Fruit fly (Drosophila melanogaster) whole organism, prepupa: ENCODE data around the gene CG6709.

ENCODE experiments used
- CG10631 ChIP-seq: fragments of 200-800 bp; sonication (Bioruptor generic); optimal IDR thresholded peaks from 2 replicates; lab custom pipeline; 2016; ENCODE audit warnings: missing biosample characterization, missing genetic modification characterization
- CG10669 ChIP-seq: fragments of 200-800 bp; sonication (Bioruptor generic); optimal IDR thresholded peaks from 3 replicates; lab custom pipeline; 2018; ENCODE audit warnings: missing biosample characterization, mild to moderate bottlenecking, missing genetic modification characterization, moderate library complexity
- CG11294 ChIP-seq: fragments of 200-800 bp; sonication (Bioruptor generic); IDR thresholded peaks from 2 replicates; pipeline ENCODE4 v1.3.6; 2022; ENCODE audit warnings: missing biosample characterization, missing genetic modification characterization
- CG11762 ChIP-seq: fragments of 200-800 bp; sonication (Bioruptor generic); optimal IDR thresholded peaks from 3 replicates; lab custom pipeline; 2016; ENCODE audit warnings: missing biosample characterization, missing genetic modification characterization; ENCODE audit not compliant: insufficient read depth
- CG11902 ChIP-seq: fragments of 200-800 bp; sonication (Bioruptor generic); optimal IDR thresholded peaks from 3 replicates; lab custom pipeline; 2016; ENCODE audit warnings: missing biosample characterization, missing genetic modification characterization
- CG15336 ChIP-seq: fragments of 200-800 bp; sonication (Bioruptor generic); IDR thresholded peaks from 2 replicates; pipeline ENCODE4 v1.3.6; 2022; ENCODE audit warnings: missing biosample characterization, missing genetic modification characterization
- CG16779 ChIP-seq: fragments of 200-800 bp; sonication (Bioruptor generic); optimal IDR thresholded peaks from 3 replicates; lab custom pipeline; 2017; ENCODE audit warnings: missing biosample characterization, mild to moderate bottlenecking, missing genetic modification characterization
- CG3032 ChIP-seq: fragments of 200-800 bp; optimal IDR thresholded peaks from 2 replicates; lab custom pipeline; 2019; ENCODE audit warnings: missing biosample characterization, mild to moderate bottlenecking, missing genetic modification characterization, moderate library complexity
- CG31627 ChIP-seq: fragments of 200-800 bp; sonication (Bioruptor generic); optimal IDR thresholded peaks from 3 replicates; lab custom pipeline; 2016; ENCODE audit warnings: missing biosample characterization, missing genetic modification characterization
- CG32006 ChIP-seq: fragments of 200-800 bp; sonication (Bioruptor generic); optimal IDR thresholded peaks from 3 replicates; lab custom pipeline; 2017; ENCODE audit warnings: missing biosample characterization, mild to moderate bottlenecking, missing genetic modification characterization
- CG34406 ChIP-seq: fragments of 200-800 bp; sonication (Bioruptor generic); optimal IDR thresholded peaks from 3 replicates; lab custom pipeline; 2016; ENCODE audit warnings: missing biosample characterization, missing genetic modification characterization
- CG3919 ChIP-seq: fragments of 200-800 bp; sonication (Bioruptor generic); optimal IDR thresholded peaks from 3 replicates; lab custom pipeline; 2016; ENCODE audit warnings: missing biosample characterization, missing genetic modification characterization
- CG4318 ChIP-seq: fragments of 200-800 bp; sonication (Bioruptor generic); optimal IDR thresholded peaks from 3 replicates; lab custom pipeline; 2017; ENCODE audit warnings: missing biosample characterization, mild to moderate bottlenecking, missing genetic modification characterization
- CG6163 ChIP-seq: fragments of 200-800 bp; sonication (Bioruptor generic); IDR thresholded peaks from 3 replicates; pipeline ENCODE4 v1.3.6; 2022; ENCODE audit warnings: missing biosample characterization, missing genetic modification characterization
- CG6276 ChIP-seq: fragments of 200-800 bp; sonication (Bioruptor generic); optimal IDR thresholded peaks from 2 replicates; lab custom pipeline; 2017; ENCODE audit warnings: missing biosample characterization, mild to moderate bottlenecking, missing genetic modification characterization
- CG7368 ChIP-seq: fragments of 200-800 bp; sonication (Bioruptor generic); optimal IDR thresholded peaks from 3 replicates; lab custom pipeline; 2016; ENCODE audit warnings: missing biosample characterization, missing genetic modification characterization
- CG8119 ChIP-seq: fragments of 200-800 bp; sonication (Bioruptor generic); IDR thresholded peaks from 3 replicates; pipeline ENCODE4 v1.3.6; 2022; ENCODE audit warnings: missing biosample characterization, missing genetic modification characterization
- CG8319 ChIP-seq: fragments of 200-800 bp; sonication (Bioruptor generic); optimal IDR thresholded peaks from 3 replicates; lab custom pipeline; 2016; ENCODE audit warnings: missing biosample characterization, missing genetic modification characterization
- CG9139 ChIP-seq: fragments of 200-800 bp; sonication (Bioruptor generic); optimal IDR thresholded peaks from 3 replicates; lab custom pipeline; 2017; ENCODE audit warnings: missing biosample characterization, mild to moderate bottlenecking, missing genetic modification characterization
- Eip75B ChIP-seq: fragments of 200-800 bp; sonication (Bioruptor generic); optimal IDR thresholded peaks from 3 replicates; lab custom pipeline; 2016; ENCODE audit warnings: missing biosample characterization, missing genetic modification characterization
- Eip93F ChIP-seq: fragments of 200-800 bp; sonication (Bioruptor generic); optimal IDR thresholded peaks from 2 replicates; lab custom pipeline; 2016; ENCODE audit warnings: missing biosample characterization, mild to moderate bottlenecking, missing genetic modification characterization
- Ets21C ChIP-seq: fragments of 200-800 bp; sonication (Bioruptor generic); optimal IDR thresholded peaks from 3 replicates; lab custom pipeline; 2016; ENCODE audit warnings: missing biosample characterization, missing genetic modification characterization
- Ets96B ChIP-seq: fragments of 200-800 bp; optimal IDR thresholded peaks from 2 replicates; lab custom pipeline; 2019; ENCODE audit warnings: missing biosample characterization, mild to moderate bottlenecking, missing genetic modification characterization, moderate library complexity
- Gug ChIP-seq: fragments of 200-800 bp; sonication (Bioruptor generic); IDR thresholded peaks from 2 replicates; pipeline ENCODE4 v1.3.6; 2022; ENCODE audit warnings: missing biosample characterization, missing genetic modification characterization
- Hr39 ChIP-seq: fragments of 200-800 bp; sonication (Bioruptor generic); optimal IDR thresholded peaks from 2 replicates; lab custom pipeline; 2016; ENCODE audit warnings: missing biosample characterization, missing genetic modification characterization
- Hr4 ChIP-seq: fragments of 200-800 bp; sonication (Bioruptor generic); optimal IDR thresholded peaks from 3 replicates; lab custom pipeline; 2016; ENCODE audit warnings: missing biosample characterization, missing genetic modification characterization
- Lpt ChIP-seq: fragments of 200-800 bp; sonication (Bioruptor generic); optimal IDR thresholded peaks from 3 replicates; lab custom pipeline; 2016; ENCODE audit warnings: missing biosample characterization, missing genetic modification characterization
- Met ChIP-seq: fragments of 200-800 bp; sonication (Bioruptor generic); optimal IDR thresholded peaks from 3 replicates; lab custom pipeline; 2016; ENCODE audit warnings: missing biosample characterization, missing genetic modification characterization
- OdsH ChIP-seq: fragments of 200-800 bp; sonication (Bioruptor generic); optimal IDR thresholded peaks from 3 replicates; lab custom pipeline; 2016; ENCODE audit warnings: missing biosample characterization, missing genetic modification characterization
- Sox102F ChIP-seq: fragments of 200-800 bp; sonication (Bioruptor generic); optimal IDR thresholded peaks from 2 replicates; lab custom pipeline; 2016; ENCODE audit warnings: missing biosample characterization, mild to moderate bottlenecking, missing genetic modification characterization
- Sox14 ChIP-seq: fragments of 200-800 bp; sonication (Bioruptor generic); optimal IDR thresholded peaks from 3 replicates; lab custom pipeline; 2016; ENCODE audit warnings: missing biosample characterization, missing genetic modification characterization
- Sox15 ChIP-seq: fragments of 200-800 bp; sonication (Bioruptor generic); optimal IDR thresholded peaks from 3 replicates; lab custom pipeline; 2016; ENCODE audit warnings: missing biosample characterization, missing genetic modification characterization
- achi ChIP-seq: fragments of 200-800 bp; sonication (Bioruptor generic); optimal IDR thresholded peaks from 3 replicates; lab custom pipeline; 2016; ENCODE audit warnings: missing biosample characterization, missing genetic modification characterization
- acj6 ChIP-seq: fragments of 200-800 bp; sonication (Bioruptor generic); optimal IDR thresholded peaks from 3 replicates; lab custom pipeline; 2016; ENCODE audit warnings: missing biosample characterization, missing genetic modification characterization
- cyc ChIP-seq: fragments of 200-800 bp; sonication (Bioruptor generic); optimal IDR thresholded peaks from 3 replicates; lab custom pipeline; 2016; ENCODE audit warnings: missing biosample characterization, missing genetic modification characterization
- dac ChIP-seq: fragments of 200-800 bp; sonication (Bioruptor generic); optimal IDR thresholded peaks from 2 replicates; lab custom pipeline; 2017; ENCODE audit warnings: missing biosample characterization, mild to moderate bottlenecking, missing genetic modification characterization
- dsx ChIP-seq: fragments of 200-800 bp; optimal IDR thresholded peaks from 3 replicates; lab custom pipeline; 2019; ENCODE audit warnings: missing biosample characterization, mild to moderate bottlenecking, missing genetic modification characterization, moderate library complexity; ENCODE audit not compliant: poor library complexity, severe bottlenecking
- eg ChIP-seq: fragments of 200-800 bp; sonication (Bioruptor generic); IDR thresholded peaks from 3 replicates; pipeline ENCODE4 v1.3.6; 2022; ENCODE audit warnings: missing biosample characterization, missing genetic modification characterization
- esn ChIP-seq: fragments of 200-800 bp; sonication (Bioruptor generic); optimal IDR thresholded peaks from 2 replicates; lab custom pipeline; 2016; ENCODE audit warnings: missing biosample characterization, mild to moderate bottlenecking, missing genetic modification characterization, moderate library complexity
- fd59A ChIP-seq: fragments of 200-800 bp; sonication (Bioruptor generic); optimal IDR thresholded peaks from 2 replicates; lab custom pipeline; 2017; ENCODE audit warnings: missing biosample characterization, mild to moderate bottlenecking, missing genetic modification characterization, missing genetic modification reagents
- fd85E ChIP-seq: fragments of 200-800 bp; sonication (Bioruptor generic); optimal IDR thresholded peaks from 3 replicates; lab custom pipeline; 2016; ENCODE audit warnings: missing biosample characterization, missing genetic modification characterization
- fkh ChIP-seq: fragments of 200-800 bp; sonication (Bioruptor generic); optimal IDR thresholded peaks from 3 replicates; lab custom pipeline; 2017; ENCODE audit warnings: missing biosample characterization, mild to moderate bottlenecking, missing genetic modification characterization, moderate library complexity
- lz ChIP-seq: fragments of 200-800 bp; sonication (Bioruptor generic); optimal IDR thresholded peaks from 3 replicates; lab custom pipeline; 2016; ENCODE audit warnings: missing biosample characterization, missing genetic modification characterization
- net ChIP-seq: fragments of 200-800 bp; sonication (Bioruptor generic); optimal IDR thresholded peaks from 3 replicates; lab custom pipeline; 2016; ENCODE audit warnings: missing biosample characterization, missing genetic modification characterization
- pdm3 ChIP-seq: fragments of 200-800 bp; sonication (Bioruptor generic); optimal IDR thresholded peaks from 3 replicates; lab custom pipeline; 2016; ENCODE audit warnings: missing biosample characterization, missing genetic modification characterization
- salr ChIP-seq, 2 experiments: fragments of 200-800 bp; sonication (Bioruptor generic); optimal IDR thresholded peaks; 3 replicates each; lab custom pipeline; 2016 to 2018; ENCODE audit warnings: missing biosample characterization in 2 of 2, missing genetic modification characterization in 2 of 2, mild to moderate bottlenecking in 1 of 2
- spab ChIP-seq: fragments of 200-800 bp; sonication (Bioruptor generic); optimal IDR thresholded peaks from 2 replicates; lab custom pipeline; 2017; ENCODE audit warnings: missing biosample characterization, mild to moderate bottlenecking, missing genetic modification characterization, missing genetic modification reagents
- ss ChIP-seq, 2 experiments: fragments of 200-800 bp; sonication (Bioruptor generic); optimal IDR thresholded peaks; 2 replicates in 1 of 2; 3 replicates in 1 of 2; lab custom pipeline; 2017 to 2018; ENCODE audit warnings: mild to moderate bottlenecking in 2 of 2, missing biosample characterization in 2 of 2, missing genetic modification characterization in 2 of 2, moderate library complexity in 1 of 2
- svp ChIP-seq: fragments of 200-800 bp; sonication (Bioruptor generic); peaks from one replicate; lab custom pipeline; 2016; ENCODE audit warnings: missing biosample characterization, missing genetic modification characterization
- topi ChIP-seq: fragments of 200-800 bp; sonication (Bioruptor generic); optimal IDR thresholded peaks from 3 replicates; lab custom pipeline; 2016; ENCODE audit warnings: missing biosample characterization, missing genetic modification characterization
- vri ChIP-seq: fragments of 200-800 bp; sonication (Bioruptor generic); optimal IDR thresholded peaks from 3 replicates; lab custom pipeline; 2016; ENCODE audit warnings: missing biosample characterization, mild to moderate bottlenecking, missing genetic modification characterization

Gene CG6709

DNA sequence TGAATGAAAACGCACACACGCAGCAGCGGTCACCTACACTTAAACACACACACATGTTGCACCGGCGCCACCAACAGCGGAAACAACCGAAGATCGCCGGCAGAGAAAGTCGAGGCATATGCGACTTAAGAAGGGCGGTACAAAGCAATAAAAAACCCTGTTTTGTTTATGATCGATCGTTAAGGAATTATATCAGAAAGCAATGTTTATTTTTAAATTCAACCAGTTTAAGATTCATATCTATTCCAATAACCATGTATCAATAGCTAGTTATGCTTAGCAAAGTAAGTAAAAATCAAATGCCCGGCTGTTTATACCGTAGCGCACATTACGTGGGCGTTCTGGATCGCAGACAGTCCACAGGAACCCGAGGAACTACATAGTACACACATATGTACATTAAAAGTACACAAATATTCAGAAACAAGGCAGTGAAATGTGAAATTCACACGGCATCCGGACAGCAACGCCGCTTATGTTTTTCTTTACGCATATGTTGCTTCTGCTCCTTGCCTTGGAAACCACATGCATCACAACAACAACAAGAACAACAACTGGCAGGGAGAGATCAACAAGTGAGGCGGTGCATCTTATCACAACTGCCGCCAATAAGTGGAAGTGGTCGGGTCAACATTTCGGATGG, 38.6 kb downstream of the CG6709 start:
- TF ChIP-seq CG7368 (GFP tag; lab: Kevin White, UChicago) (peak; percentile 97), CG9139 (GFP tag; lab: Kevin White, UChicago) (peak; percentile 84), Eip93F (GFP tag; lab: Kevin White, UChicago) (peak; percentile 71), CG15336 (GFP tag; lab: Robert Waterston, UW) (peak; percentile 97), Sox102F (GFP tag; lab: Kevin White, UChicago) (peak; percentile 97), CG16779 (peak; percentile 92), CG3919 (peak; percentile 97), Met (GFP tag; lab: Kevin White, UChicago) (peak; percentile 96), esn (GFP tag; lab: Kevin White, UChicago) (peak; percentile 97), salr (GFP tag; optimal IDR thresholded peaks at IDR 0.05; lab: Kevin White, UChicago) (peak; percentile 77 to 90), spab (GFP tag; lab: Kevin White, UChicago) (peak; percentile 93), Ets21C (GFP tag; lab: Kevin White, UChicago) (peak; percentile 94), Hr39 (GFP tag; lab: Kevin White, UChicago) (peak; percentile 96), CG31627 (GFP tag; lab: Kevin White, UChicago) (peak; percentile 95), svp (GFP tag; lab: Kevin White, UChicago) (peak; percentile 99), Gug (GFP tag; lab: Robert Waterston, UW) (peak; percentile 96), Sox15 (GFP tag; lab: Kevin White, UChicago) (peak; percentile 80), CG6276 (GFP tag; lab: Kevin White, UChicago) (peak; percentile 82), lz (peak; percentile 96), achi (GFP tag; lab: Kevin White, UChicago) (peak; percentile 92), CG34406 (GFP tag; lab: Kevin White, UChicago) (peak; percentile 88), CG11902 (GFP tag; lab: Kevin White, UChicago) (peak; percentile 92), Hr4 (peak; percentile 94), fd85E (GFP tag; lab: Kevin White, UChicago) (peak; percentile 86), CG8319 (GFP tag; lab: Kevin White, UChicago) (peak; percentile 93), OdsH (peak; percentile 92), net (peak; percentile 93), CG6163 (GFP tag; lab: Robert Waterston, UW) (peak; percentile 96), pdm3 (GFP tag; lab: Kevin White, UChicago) (peak; percentile 94), Eip75B (peak; percentile 97), fd59A (GFP tag; lab: Kevin White, UChicago) (peak; percentile 88), vri (GFP tag; lab: Kevin White, UChicago) (peak; percentile 89), CG11294 (GFP tag; lab: Robert Waterston, UW) (peak; percentile 92), CG11762 (peak; percentile 94), Sox14 (GFP tag; lab: Kevin White, UChicago) (peak; percentile 95), cyc (GFP tag; lab: Kevin White, UChicago) (peak; percentile 98), CG3032 (tag; lab: Kevin White, UChicago) (peak; percentile 91), Lpt (GFP tag; lab: Kevin White, UChicago) (peak; percentile 95), dac (GFP tag; lab: Kevin White, UChicago) (peak; percentile 87), Ets96B (tag; lab: Kevin White, UChicago) (peak; percentile 95), CG10669 (peak; percentile 95), dsx (GFP tag; lab: Kevin White, UChicago) (peak; percentile 82), CG10631 (GFP tag; lab: Kevin White, UChicago) (peak; percentile 92), acj6 (GFP tag; lab: Kevin White, UChicago) (peak; percentile 94), CG32006 (peak; percentile 96), topi (peak; percentile 97), CG8119 (peak; percentile 97), CG4318 (peak; percentile 88), eg (GFP tag; lab: Robert Waterston, UW) (peak; percentile 97), fkh (GFP tag; lab: Kevin White, UChicago) (peak; percentile 74), ss (GFP tag; optimal IDR thresholded peaks at IDR 0.05; lab: Kevin White, UChicago) (peak; percentile 79 to 89)
